Fruit fly (Drosophila melanogaster) whole organism, embryonic: ENCODE results near the gene CG46463.

Experiments
- ATbp ChIP-seq: fragments of 200-800 bp; sonication (Bioruptor generic); optimal IDR thresholded peaks from 2 replicates; lab custom pipeline; 2017; ENCODE audit warnings: missing biosample characterization, mild to moderate bottlenecking, missing genetic modification characterization, missing genetic modification reagents
- CG10543 ChIP-seq: fragments of 200-800 bp; sonication (Bioruptor generic); optimal IDR thresholded peaks from 3 replicates; lab custom pipeline; 2017; ENCODE audit warnings: missing biosample characterization, mild to moderate bottlenecking, missing genetic modification characterization, moderate library complexity
- CG11696 ChIP-seq: fragments of 200-800 bp; sonication (Bioruptor generic); IDR thresholded peaks from 2 replicates; pipeline ENCODE4 v1.3.6; 2022; ENCODE audit warnings: missing biosample characterization, missing genetic modification characterization
- CG12219 ChIP-seq: fragments of 200-800 bp; sonication (Bioruptor generic); optimal IDR thresholded peaks from 3 replicates; lab custom pipeline; 2018; ENCODE audit warnings: missing biosample characterization, mild to moderate bottlenecking, missing genetic modification characterization
- CG1233 ChIP-seq: fragments of 200-800 bp; sonication (Bioruptor generic); optimal IDR thresholded peaks from 4 replicates; lab custom pipeline; 2018; ENCODE audit warnings: missing biosample characterization, mild to moderate bottlenecking, missing genetic modification characterization
- CG14050 ChIP-seq: fragments of 200-800 bp; sonication (Bioruptor generic); IDR thresholded peaks from 3 replicates; pipeline ENCODE4 v1.3.6; 2022; ENCODE audit warnings: missing biosample characterization, missing genetic modification characterization
- CG14667 ChIP-seq: fragments of 200-800 bp; sonication (Bioruptor generic); IDR thresholded peaks from 2 replicates; pipeline ENCODE4 v1.3.6; 2022; ENCODE audit warnings: missing biosample characterization, missing genetic modification characterization
- CG15479 ChIP-seq: fragments of 200-800 bp; sonication (Bioruptor generic); optimal IDR thresholded peaks from 3 replicates; lab custom pipeline; 2019; ENCODE audit warnings: missing biosample characterization, mild to moderate bottlenecking, missing genetic modification characterization, moderate library complexity
- CG15514 ChIP-seq: fragments of 200-800 bp; sonication (Bioruptor generic); optimal IDR thresholded peaks from 3 replicates; lab custom pipeline; 2017; ENCODE audit warnings: missing biosample characterization, missing genetic modification characterization, mild to moderate bottlenecking, moderate library complexity, missing genetic modification reagents
- CG18619 ChIP-seq: fragments of 200-800 bp; sonication (Bioruptor generic); optimal IDR thresholded peaks from 3 replicates; lab custom pipeline; 2017; ENCODE audit warnings: missing biosample characterization, mild to moderate bottlenecking, missing genetic modification characterization
- CG31365 ChIP-seq: fragments of 200-800 bp; sonication (Bioruptor generic); optimal IDR thresholded peaks from 2 replicates; lab custom pipeline; 2018; ENCODE audit warnings: missing biosample characterization, mild to moderate bottlenecking, missing genetic modification characterization
- CG34224 ChIP-seq: fragments of 200-800 bp; sonication (Bioruptor generic); IDR thresholded peaks from 3 replicates; pipeline ENCODE4 v1.3.6; 2022; ENCODE audit warnings: missing biosample characterization, missing genetic modification characterization; ENCODE audit not compliant: partially characterized antibody
- CG6765 ChIP-seq: fragments of 200-800 bp; sonication (Bioruptor generic); optimal IDR thresholded peaks from 3 replicates; lab custom pipeline; 2017; ENCODE audit warnings: missing biosample characterization, mild to moderate bottlenecking, missing genetic modification characterization
- CG8089 ChIP-seq: fragments of 200-800 bp; sonication (Bioruptor generic); optimal IDR thresholded peaks from 3 replicates; lab custom pipeline; 2016; ENCODE audit warnings: missing biosample characterization, missing genetic modification characterization
- CG8944 ChIP-seq: fragments of 200-800 bp; sonication (Bioruptor generic); optimal IDR thresholded peaks from 3 replicates; lab custom pipeline; 2016; ENCODE audit warnings: missing biosample characterization, missing genetic modification characterization
- CTCF ChIP-seq: fragments of 200-800 bp; sonication (Bioruptor generic); optimal IDR thresholded peaks from 2 replicates; lab custom pipeline; 2017; ENCODE audit warnings: missing biosample characterization, mild to moderate bottlenecking, missing genetic modification characterization, moderate library complexity
- CoRest ChIP-seq: fragments of 200-800 bp; sonication (Bioruptor generic); optimal IDR thresholded peaks from 3 replicates; lab custom pipeline; 2018; ENCODE audit warnings: missing biosample characterization, mild to moderate bottlenecking, missing genetic modification characterization, moderate library complexity
- Doc3 ChIP-seq: fragments of 200-800 bp; sonication (Bioruptor generic); IDR thresholded peaks from 3 replicates; pipeline ENCODE4 v1.3.6; 2022; ENCODE audit warnings: missing biosample characterization, missing genetic modification characterization; ENCODE audit not compliant: partially characterized antibody
- HLH4C ChIP-seq: fragments of 200-800 bp; sonication (Bioruptor generic); IDR thresholded peaks from 3 replicates; pipeline ENCODE4 v1.3.6; 2022; ENCODE audit warnings: missing biosample characterization, missing genetic modification characterization; ENCODE audit not compliant: partially characterized antibody
- HLH54F ChIP-seq: fragments of 200-800 bp; sonication (Bioruptor generic); optimal IDR thresholded peaks from 3 replicates; lab custom pipeline; 2016; ENCODE audit warnings: missing biosample characterization, missing genetic modification characterization
- Hr3 ChIP-seq: fragments of 200-800 bp; sonication (Bioruptor generic); optimal IDR thresholded peaks from 3 replicates; lab custom pipeline; 2016; ENCODE audit warnings: missing biosample characterization, missing genetic modification characterization
- Neu2 ChIP-seq: fragments of 200-800 bp; sonication (Bioruptor generic); optimal IDR thresholded peaks from 3 replicates; lab custom pipeline; 2016; ENCODE audit warnings: missing biosample characterization, missing genetic modification characterization, borderline replicate concordance
- Nf-YB ChIP-seq: fragments of 200-800 bp; sonication (Bioruptor generic); optimal IDR thresholded peaks from 3 replicates; lab custom pipeline; 2019; ENCODE audit warnings: missing biosample characterization, mild to moderate bottlenecking, missing genetic modification characterization, moderate library complexity
- Nf-YC ChIP-seq: fragments of 200-800 bp; optimal IDR thresholded peaks from 3 replicates; lab custom pipeline; 2019; ENCODE audit warnings: missing biosample characterization, mild to moderate bottlenecking, missing genetic modification characterization, moderate library complexity
- Ssrp ChIP-seq: fragments of 200-800 bp; sonication (Bioruptor generic); optimal IDR thresholded peaks from 2 replicates; lab custom pipeline; 2018; ENCODE audit warnings: missing biosample characterization, mild to moderate bottlenecking, missing genetic modification characterization, moderate library complexity
- Xbp1 ChIP-seq: fragments of 200-800 bp; sonication (Bioruptor generic); optimal IDR thresholded peaks from 3 replicates; lab custom pipeline; 2016; ENCODE audit warnings: missing biosample characterization, mild to moderate bottlenecking, missing genetic modification characterization
- YL-1 ChIP-seq: fragments of 200-800 bp; sonication (Bioruptor generic); optimal IDR thresholded peaks from 3 replicates; lab custom pipeline; 2017; ENCODE audit warnings: missing biosample characterization, mild to moderate bottlenecking, missing genetic modification characterization
- ase ChIP-seq: fragments of 200-800 bp; sonication (Bioruptor generic); IDR thresholded peaks from 3 replicates; pipeline ENCODE4 v1.3.6; 2022; ENCODE audit warnings: missing biosample characterization, missing genetic modification characterization
- bbx ChIP-seq: fragments of 200-800 bp; sonication (Bioruptor generic); IDR thresholded peaks from 2 replicates; pipeline ENCODE4 v1.3.6; 2022; ENCODE audit warnings: missing biosample characterization, missing genetic modification characterization; ENCODE audit not compliant: partially characterized antibody
- bigmax ChIP-seq: fragments of 200-800 bp; sonication (Bioruptor generic); optimal IDR thresholded peaks from 2 replicates; lab custom pipeline; 2018; ENCODE audit warnings: missing biosample characterization, mild to moderate bottlenecking, missing genetic modification characterization
- chn ChIP-seq: fragments of 200-800 bp; sonication (Bioruptor generic); optimal IDR thresholded peaks from 2 replicates; lab custom pipeline; 2016; ENCODE audit warnings: missing biosample characterization, missing genetic modification characterization
- dan ChIP-seq: fragments of 200-800 bp; sonication (Bioruptor generic); IDR thresholded peaks from 2 replicates; pipeline ENCODE4 v1.3.6; 2022; ENCODE audit warnings: missing biosample characterization, missing genetic modification characterization
- dmrt99B ChIP-seq: fragments of 200-800 bp; sonication (Bioruptor generic); optimal IDR thresholded peaks from 2 replicates; lab custom pipeline; 2018; ENCODE audit warnings: missing biosample characterization, mild to moderate bottlenecking, missing genetic modification characterization, moderate library complexity
- dysf ChIP-seq: fragments of 200-800 bp; sonication (Bioruptor generic); IDR thresholded peaks from 3 replicates; pipeline ENCODE4 v1.3.6; 2022; ENCODE audit warnings: missing biosample characterization, missing genetic modification characterization
- ems ChIP-seq: fragments of 200-800 bp; sonication (Bioruptor generic); optimal IDR thresholded peaks from 3 replicates; lab custom pipeline; 2016; ENCODE audit warnings: missing biosample characterization, missing genetic modification characterization
- fd64A ChIP-seq: fragments of 200-800 bp; sonication (Bioruptor generic); optimal IDR thresholded peaks from 3 replicates; lab custom pipeline; 2018; ENCODE audit warnings: missing biosample characterization, mild to moderate bottlenecking, missing genetic modification characterization
- hth ChIP-seq: fragments of >200 bp; optimal IDR thresholded peaks from 2 replicates; lab custom pipeline; 2017; ENCODE audit warnings: inconsistent platforms
- mam ChIP-seq: fragments of 200-800 bp; sonication (Bioruptor generic); optimal IDR thresholded peaks from 3 replicates; lab custom pipeline; 2016; ENCODE audit warnings: missing biosample characterization, missing genetic modification characterization
- peb ChIP-seq: fragments of 200-800 bp; sonication (Bioruptor generic); IDR thresholded peaks from 2 replicates; pipeline ENCODE4 v1.3.6; 2022; ENCODE audit warnings: missing biosample characterization, missing genetic modification characterization
- psq ChIP-seq: fragments of 200-800 bp; sonication (Bioruptor generic); optimal IDR thresholded peaks from 2 replicates; lab custom pipeline; 2017; ENCODE audit warnings: missing biosample characterization, missing genetic modification characterization
- repo ChIP-seq: fragments of 200-800 bp; sonication (Bioruptor generic); optimal IDR thresholded peaks from 2 replicates; lab custom pipeline; 2016; ENCODE audit warnings: missing biosample characterization, missing genetic modification characterization
- sc ChIP-seq, 3 experiments: fragments of >200 bp in 2 of 3; fragments of 200-800 bp in 1 of 3; sonication (Bioruptor generic) in 1 of 3; optimal IDR thresholded peaks; 2 replicates in 2 of 3; 3 replicates in 1 of 3; lab custom pipeline; 2017; ENCODE audit warnings: mild to moderate bottlenecking in 1 of 3, missing biosample characterization in 1 of 3, missing genetic modification characterization in 1 of 3, missing genetic modification reagents in 1 of 3
- sens ChIP-seq: fragments of 200-800 bp; sonication (Bioruptor generic); peaks from one replicate; lab custom pipeline; 2016; ENCODE audit warnings: missing biosample characterization, missing genetic modification characterization
- sim ChIP-seq: fragments of 200-800 bp; sonication (Bioruptor generic); IDR thresholded peaks from 2 replicates; pipeline ENCODE4 v1.3.6; 2022; ENCODE audit warnings: missing biosample characterization, missing genetic modification characterization
- stc ChIP-seq: fragments of 200-800 bp; sonication (Bioruptor generic); IDR thresholded peaks from 2 replicates; pipeline ENCODE4 v1.3.6; 2022; ENCODE audit warnings: missing biosample characterization, missing genetic modification characterization
- tap ChIP-seq: fragments of 200-800 bp; optimal IDR thresholded peaks from 3 replicates; lab custom pipeline; 2019; ENCODE audit warnings: missing biosample characterization, mild to moderate bottlenecking, missing genetic modification characterization, moderate library complexity
- trh ChIP-seq: fragments of 200-800 bp; sonication (Bioruptor generic); optimal IDR thresholded peaks from 2 replicates; lab custom pipeline; 2016; ENCODE audit warnings: missing biosample characterization, missing genetic modification characterization
- wor ChIP-seq: fragments of 200-800 bp; sonication (Bioruptor generic); IDR thresholded peaks from 2 replicates; pipeline ENCODE4 v1.3.6; 2022; ENCODE audit warnings: missing biosample characterization, missing genetic modification characterization

Gene CG46463

dm6 chr3L:3418207-3419086, 42.7 kb upstream of the CG46463 start (continued):
- TF ChIP-seq CG15479 (GFP tag; lab: Kevin White, UChicago) (no peak), CG31365 (tag; lab: Kevin White, UChicago) (peak; percentile 60), YL-1 (peak; percentile 23), CG8089 (GFP tag; lab: Kevin White, UChicago) (peak; percentile 44), Doc3 (no peak), dmrt99B (tag; lab: Kevin White, UChicago) (peak; percentile 82), CG15514 (peak; percentile 54), CTCF (GFP tag; lab: Kevin White, UChicago) (peak; percentile 5), CoRest (tag; lab: Kevin White, UChicago) (peak; percentile 66), CG1233 (peak; percentile 40), peb (GFP tag; lab: Robert Waterston, UW) (peak; percentile 39; the same call in 1 of the 2 replicates), repo (GFP tag; lab: Kevin White, UChicago) (no peak), sc (optimal IDR thresholded peaks at IDR 0.05; lab: Kevin White, UChicago) (no peak), sc (GFP tag; optimal IDR thresholded peaks at IDR 0.05; lab: Kevin White, UChicago) (peak; percentile 8), Xbp1 (GFP tag; lab: Kevin White, UChicago) (peak; percentile 40), CG11696 (0 out of 2 replicates have a peak, but pooled peaks have one; percentile 66), CG14667 (GFP tag; lab: Robert Waterston, UW) (peak; percentile 74; the same call in 1 of the 2 replicates), psq (GFP tag; lab: Kevin White, UChicago) (no peak), hth (lab: Kevin White, UChicago) (no peak), Nf-YB (GFP tag; lab: Kevin White, UChicago) (peak; percentile 28), CG34224 (GFP tag; lab: Robert Waterston, UW) (no peak), chn (GFP tag; lab: Kevin White, UChicago) (peak; percentile 59), dan (GFP tag; lab: Robert Waterston, UW) (no peak), CG12219 (GFP tag; lab: Kevin White, UChicago) (peak; percentile 40), stc (GFP tag; lab: Robert Waterston, UW) (peak; percentile 69), HLH4C (0 out of 3 replicates have a peak, but pooled peaks have one; percentile 13), trh (GFP tag; lab: Kevin White, UChicago) (no peak), CG10543 (GFP tag; lab: Kevin White, UChicago) (peak; percentile 98), ATbp (GFP tag; lab: Kevin White, UChicago) (peak; percentile 86), wor (peak; percentile 71), HLH54F (GFP tag; lab: Kevin White, UChicago) (peak; percentile 70), fd64A (peak; percentile 39), tap (peak; percentile 54), sens (GFP tag; lab: Kevin White, UChicago) (peak; percentile 96), CG6765 (GFP tag; lab: Kevin White, UChicago) (peak; percentile 79), CG14050 (GFP tag; lab: Robert Waterston, UW) (peak; percentile 76), ase (GFP tag; lab: Robert Waterston, UW) (peak; percentile 78), CG18619 (GFP tag; lab: Kevin White, UChicago) (peak; percentile 74), CG8944 (peak; percentile 30), Nf-YC (tag; lab: Kevin White, UChicago) (peak; percentile 69), ems (peak; percentile 63), Hr3 (GFP tag; lab: Kevin White, UChicago) (peak; percentile 36), bbx (GFP tag; lab: Robert Waterston, UW) (peak; percentile 11; the same call in 1 of the 2 replicates), dysf (GFP tag; lab: Robert Waterston, UW) (peak; percentile 86; the same call in 2 of the 3 replicates), bigmax (peak; percentile 22), mam (GFP tag; lab: Kevin White, UChicago) (peak; percentile 64), sim (GFP tag; lab: Robert Waterston, UW) (peak; percentile 18; the same call in 1 of the 2 replicates), Ssrp (tag; lab: Kevin White, UChicago) (peak; percentile 63), Neu2 (GFP tag; lab: Kevin White, UChicago) (no peak)
